Worm (Caenorhabditis elegans): ENCODE results near the gene selt-1.1.

ce11 chrX:11554522-11554921 is 8.2 kb upstream of the selt-1.1 start:
- TF ChIP-seq ref-1 (GFP tag; conservative IDR thresholded peaks at IDR 0.05): no peak
- no peak for TF ChIP-seq T22C8.4 (GFP tag; IDR thresholded peaks at IDR 0.05)
- no peak for TF ChIP-seq flt-1 (GFP tag; IDR thresholded peaks at IDR 0.05)
- TF ChIP-seq ztf-29 (GFP tag; IDR thresholded peaks at IDR 0.05): no peak
- TF ChIP-seq med-1 (GFP tag; optimal IDR thresholded peaks at IDR 0.05; ENCODE audit: insufficient read depth): no peak
- TF ChIP-seq tab-1 (GFP tag; IDR thresholded peaks at IDR 0.05): no peak
- TF ChIP-seq klf-2 (GFP tag; conservative IDR thresholded peaks at IDR 0.05): no peak
- no peak for TF ChIP-seq cog-1 (tag; optimal IDR thresholded peaks at IDR 0.05)

Measured in whole organism, midembryonic.